Fruit fly (Drosophila melanogaster) whole organism, wandering third instar larva: ENCODE measurements around the gene CG16903.

Experiments
- CG32264 ChIP-seq: fragments of 200-800 bp; sonication (Bioruptor generic); optimal IDR thresholded peaks from 2 replicates; lab custom pipeline; 2016; ENCODE audit warnings: missing biosample characterization, missing genetic modification characterization
- CG9705 ChIP-seq: fragments of 200-800 bp; sonication (Bioruptor generic); optimal IDR thresholded peaks from 2 replicates; lab custom pipeline; 2018; ENCODE audit warnings: missing biosample characterization, mild to moderate bottlenecking, missing genetic modification characterization
- Dfd ChIP-seq: fragments of >200 bp; optimal IDR thresholded peaks from 2 replicates; lab custom pipeline; 2017; ENCODE audit warnings: missing biosample characterization, missing genetic modification characterization
- Dif ChIP-seq: fragments of 200-275, 200-300 bp; sonication (Bioruptor generic); optimal IDR thresholded peaks from 2 replicates; lab custom pipeline; 2018; ENCODE audit warnings: missing biosample characterization, missing genetic modification characterization; ENCODE audit not compliant: partially characterized antibody
- GATAd ChIP-seq: sonication (Bioruptor generic); optimal IDR thresholded peaks from 2 replicates; lab custom pipeline; 2016; ENCODE audit warnings: missing biosample characterization, missing genetic modification characterization
- HLH106 ChIP-seq: fragments of 200-800 bp; optimal IDR thresholded peaks from 3 replicates; lab custom pipeline; 2019; ENCODE audit warnings: missing biosample characterization, mild to moderate bottlenecking, missing genetic modification characterization, moderate library complexity
- Hnf4 ChIP-seq: fragments of 200-800 bp; sonication (Bioruptor generic); optimal IDR thresholded peaks from 2 replicates; lab custom pipeline; 2016; ENCODE audit warnings: missing biosample characterization, mild to moderate bottlenecking, missing genetic modification characterization
- Hr78 ChIP-seq: fragments of >200 bp; optimal IDR thresholded peaks from 2 replicates; lab custom pipeline; 2017; ENCODE audit warnings: missing biosample characterization, missing genetic modification characterization
- Hr83 ChIP-seq: fragments of 200-300 bp; sonication (Bioruptor generic); optimal IDR thresholded peaks from 2 replicates; lab custom pipeline; 2016; ENCODE audit warnings: missing biosample characterization, mild to moderate bottlenecking, missing genetic modification characterization, moderate library complexity; ENCODE audit not compliant: poor library complexity, severe bottlenecking
- Jra ChIP-seq: sonication (Bioruptor generic); optimal IDR thresholded peaks from 2 replicates; lab custom pipeline; 2016; ENCODE audit warnings: missing biosample characterization, missing genetic modification characterization
- Mio ChIP-seq: sonication (Bioruptor generic); optimal IDR thresholded peaks from 2 replicates; lab custom pipeline; 2016; ENCODE audit warnings: missing biosample characterization, missing genetic modification characterization
- Myc ChIP-seq: fragments of >200 bp; optimal IDR thresholded peaks from 2 replicates; lab custom pipeline; 2017
- N ChIP-seq: fragments of >200 bp; optimal IDR thresholded peaks from 2 replicates; lab custom pipeline; 2018; ENCODE audit warnings: missing biosample characterization, missing external identifiers, missing genetic modification characterization
- OdsH ChIP-seq: fragments of 200-800 bp; sonication (Bioruptor generic); optimal IDR thresholded peaks from 2 replicates; lab custom pipeline; 2016; ENCODE audit warnings: missing biosample characterization, mild to moderate bottlenecking, missing genetic modification characterization
- Rel ChIP-seq, 2 experiments: fragments of 200-800 bp; sonication (Bioruptor generic) in 1 of 2; optimal IDR thresholded peaks; 2 replicates in 1 of 2; 3 replicates in 1 of 2; lab custom pipeline; 2016 to 2019; ENCODE audit warnings: mild to moderate bottlenecking in 2 of 2, missing biosample characterization in 2 of 2, missing genetic modification characterization in 2 of 2, moderate library complexity in 1 of 2
- Sp1 ChIP-seq: fragments of 200-800 bp; sonication (Bioruptor generic); optimal IDR thresholded peaks from 3 replicates; lab custom pipeline; 2019; ENCODE audit warnings: missing biosample characterization, mild to moderate bottlenecking, missing genetic modification characterization, moderate library complexity
- Vsx2 ChIP-seq: fragments of 200-300, 225-300 bp; sonication (Bioruptor generic); optimal IDR thresholded peaks from 2 replicates; lab custom pipeline; 2018; ENCODE audit warnings: missing biosample characterization, missing genetic modification characterization; ENCODE audit not compliant: partially characterized antibody
- br ChIP-seq: fragments of 200-800 bp; sonication (Bioruptor generic); optimal IDR thresholded peaks from 2 replicates; lab custom pipeline; 2016; ENCODE audit warnings: missing biosample characterization, missing genetic modification characterization
- brk ChIP-seq: fragments of 200-800 bp; sonication (Bioruptor generic); optimal IDR thresholded peaks from 2 replicates; lab custom pipeline; 2016; ENCODE audit warnings: missing biosample characterization, mild to moderate bottlenecking, missing genetic modification characterization
- dl ChIP-seq, 2 experiments: fragments of 175-275, 200-275 bp in 1 of 2; fragments of 200-275 bp in 1 of 2; sonication (Bioruptor generic); optimal IDR thresholded peaks; lab custom pipeline; 2018; ENCODE audit warnings: mild to moderate bottlenecking in 2 of 2, missing biosample characterization in 2 of 2, missing genetic modification characterization in 2 of 2, moderate library complexity in 2 of 2; ENCODE audit not compliant: partially characterized antibody in 2 of 2, insufficient read depth in 1 of 2
- dmrt93B ChIP-seq: fragments of 200-800 bp; sonication (Bioruptor generic); optimal IDR thresholded peaks from 2 replicates; lab custom pipeline; 2018; ENCODE audit warnings: missing biosample characterization, mild to moderate bottlenecking, missing genetic modification characterization
- dsf ChIP-seq: sonication (Bioruptor generic); optimal IDR thresholded peaks from 2 replicates; lab custom pipeline; 2016; ENCODE audit warnings: missing biosample characterization, missing genetic modification characterization, borderline replicate concordance
- ey ChIP-seq: fragments of 200-800 bp; sonication (Bioruptor generic); optimal IDR thresholded peaks from 2 replicates; lab custom pipeline; 2016; ENCODE audit warnings: missing biosample characterization, missing genetic modification characterization
- foxo ChIP-seq, 2 experiments: fragments of 200-800 bp; sonication (Bioruptor generic); optimal IDR thresholded peaks; 2 replicates in 1 of 2; 3 replicates in 1 of 2; lab custom pipeline; 2016 to 2017; ENCODE audit warnings: missing biosample characterization in 2 of 2, missing genetic modification characterization in 2 of 2
- fru ChIP-seq: fragments of 200-800 bp; sonication (Bioruptor generic); optimal IDR thresholded peaks from 3 replicates; lab custom pipeline; 2016; ENCODE audit warnings: missing biosample characterization, mild to moderate bottlenecking, missing genetic modification characterization
- h ChIP-seq: fragments of 200-800 bp; sonication (Bioruptor generic); optimal IDR thresholded peaks from 3 replicates; lab custom pipeline; 2016; ENCODE audit warnings: missing biosample characterization, mild to moderate bottlenecking, missing genetic modification characterization
- jim ChIP-seq: fragments of 175-275, 200-325 bp; sonication (Bioruptor generic); optimal IDR thresholded peaks from 2 replicates; lab custom pipeline; 2016; ENCODE audit warnings: missing biosample characterization, mild to moderate bottlenecking, missing genetic modification characterization
- lola ChIP-seq: fragments of >200 bp; optimal IDR thresholded peaks from 2 replicates; lab custom pipeline; 2017; ENCODE audit warnings: missing biosample characterization, missing genetic modification characterization
- pan ChIP-seq: fragments of >200 bp; optimal IDR thresholded peaks from 2 replicates; lab custom pipeline; 2017
- psq ChIP-seq: fragments of 200-800 bp; sonication (Bioruptor generic); optimal IDR thresholded peaks from 3 replicates; lab custom pipeline; 2017; ENCODE audit warnings: missing biosample characterization, mild to moderate bottlenecking, missing genetic modification characterization, moderate library complexity
- rgr ChIP-seq: fragments of 200-800 bp; sonication (Bioruptor generic); optimal IDR thresholded peaks from 3 replicates; lab custom pipeline; 2016; ENCODE audit warnings: missing biosample characterization, mild to moderate bottlenecking, missing genetic modification characterization
- sv ChIP-seq: fragments of 200-800 bp; sonication (Bioruptor generic); optimal IDR thresholded peaks from 3 replicates; lab custom pipeline; 2016; ENCODE audit warnings: missing biosample characterization, missing genetic modification characterization
- tai ChIP-seq: sonication (Bioruptor generic); optimal IDR thresholded peaks from 2 replicates; lab custom pipeline; 2016; ENCODE audit warnings: missing biosample characterization, missing genetic modification characterization
- usp ChIP-seq: fragments of >200 bp; optimal IDR thresholded peaks from 2 replicates; lab custom pipeline; 2017; ENCODE audit warnings: missing biosample characterization, missing genetic modification characterization
- woc ChIP-seq: sonication (Bioruptor generic); optimal IDR thresholded peaks from 2 replicates; lab custom pipeline; 2016; ENCODE audit warnings: missing biosample characterization, mild to moderate bottlenecking, missing genetic modification characterization

The CG16903 gene

dm6 chrX:2071878-2072817 lies 8.1 kb downstream of the CG16903 start, which contains the start of gene Rtca:
Gene Rtca (plus strand): TSS chrX:2072413.
- TF ChIP-seq brk (GFP tag; lab: Kevin White, UChicago) (no peak), foxo (GFP tag; optimal IDR thresholded peaks at IDR 0.05; lab: Kevin White, UChicago) (peak; percentile 5 to 92), Rel (GFP tag; optimal IDR thresholded peaks at IDR 0.05; lab: Kevin White, UChicago) (peak; percentile 38), Rel (tag; optimal IDR thresholded peaks at IDR 0.05; lab: Kevin White, UChicago) (peak; percentile 54), Vsx2 (GFP tag; lab: Kevin White, UChicago) (no peak), Dif (GFP tag; lab: Kevin White, UChicago) (peak; percentile 79), ey (GFP tag; lab: Kevin White, UChicago) (peak; percentile 93), rgr (GFP tag; lab: Kevin White, UChicago) (peak; percentile 90), CG9705 (GFP tag; lab: Kevin White, UChicago) (peak; percentile 70), woc (GFP tag; lab: Kevin White, UChicago) (peak; percentile 96), Hr83 (GFP tag; lab: Kevin White, UChicago) (no peak), Sp1 (peak; percentile 84), sv (GFP tag; lab: Kevin White, UChicago) (peak; percentile 8), Dfd (GFP tag; lab: Kevin White, UChicago) (no peak), OdsH (GFP tag; lab: Kevin White, UChicago) (peak; percentile 87), N (GFP tag; lab: Kevin White, UChicago) (no peak), Mio (GFP tag; lab: Kevin White, UChicago) (peak; percentile 20), Jra (no peak), CG32264 (GFP tag; lab: Kevin White, UChicago) (peak; percentile 58), h (GFP tag; lab: Kevin White, UChicago) (peak; percentile 91), Hnf4 (GFP tag; lab: Kevin White, UChicago) (peak; percentile 83), fru (GFP tag; lab: Kevin White, UChicago) (peak; percentile 94), dsf (GFP tag; lab: Kevin White, UChicago) (no peak), psq (peak; percentile 81), HLH106 (peak; percentile 83), usp (GFP tag; lab: Kevin White, UChicago) (no peak), dmrt93B (peak; percentile 77), GATAd (no peak), br (peak; percentile 90), dl (GFP tag; optimal IDR thresholded peaks at IDR 0.05; lab: Kevin White, UChicago; ENCODE audit: insufficient read depth in 1 of 2, partially characterized antibody in 2 of 2) (peak; percentile 63 to 82)
- TF ChIP-seq, all 38 proteins: peak for 20

DNA sequence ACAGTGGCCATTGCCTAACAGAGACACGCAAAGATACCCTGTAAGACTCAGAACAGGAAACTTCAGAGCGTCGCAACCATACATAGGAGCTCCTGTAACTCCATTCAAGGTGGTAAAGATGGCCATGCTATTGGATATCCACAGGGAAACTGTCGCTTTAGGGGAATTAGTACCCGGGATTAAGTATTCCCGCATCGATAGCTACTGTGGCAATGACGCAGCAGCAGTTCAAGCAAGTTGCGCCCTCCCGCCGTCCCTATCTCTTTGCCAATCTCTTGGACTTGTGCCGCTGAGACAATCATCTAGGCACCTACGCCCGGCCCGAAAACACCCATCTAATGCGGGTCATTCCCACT lies 9.5 kb downstream of the CG16903 start:
- peak; percentile 60 for TF ChIP-seq br
- TF ChIP-seq OdsH (GFP tag; lab: Kevin White, UChicago) = peak; percentile 54
- peak; percentile 39 for TF ChIP-seq rgr (GFP tag; lab: Kevin White, UChicago)
- TF ChIP-seq sv (GFP tag; lab: Kevin White, UChicago) = no peak
- no peak for TF ChIP-seq Mio (GFP tag; lab: Kevin White, UChicago)
- TF ChIP-seq Vsx2 (GFP tag; lab: Kevin White, UChicago) = no peak
- peak; percentile 43 for TF ChIP-seq Jra
- TF ChIP-seq jim (GFP tag; lab: Kevin White, UChicago) = no peak
- peak in 1 of 2 experiments; percentile 74 for TF ChIP-seq foxo (GFP tag; optimal IDR thresholded peaks at IDR 0.05; lab: Kevin White, UChicago)
- TF ChIP-seq Hr78 (GFP tag; lab: Kevin White, UChicago) = no peak
- no peak for TF ChIP-seq dsf (GFP tag; lab: Kevin White, UChicago)
- no peak for TF ChIP-seq tai (GFP tag; lab: Kevin White, UChicago)
- no peak for TF ChIP-seq Hnf4 (GFP tag; lab: Kevin White, UChicago)
- peak; percentile 21 for TF ChIP-seq Sp1
- peak; percentile 54 for TF ChIP-seq psq
- TF ChIP-seq ey (GFP tag; lab: Kevin White, UChicago) = peak; percentile 61
- TF ChIP-seq Myc (lab: Kevin White, UChicago) = no peak
- TF ChIP-seq Hr83 (GFP tag; lab: Kevin White, UChicago) = no peak
- TF ChIP-seq N (GFP tag; lab: Kevin White, UChicago) = no peak
- TF ChIP-seq Rel (GFP tag; optimal IDR thresholded peaks at IDR 0.05; lab: Kevin White, UChicago) = no peak
- peak; percentile 59 for TF ChIP-seq Rel (tag; optimal IDR thresholded peaks at IDR 0.05; lab: Kevin White, UChicago)
- TF ChIP-seq fru (GFP tag; lab: Kevin White, UChicago) = peak; percentile 78
- TF ChIP-seq dmrt93B = peak; percentile 50
- TF ChIP-seq pan (lab: Kevin White, UChicago) = no peak
- no peak for TF ChIP-seq CG32264 (GFP tag; lab: Kevin White, UChicago)
- peak; percentile 78 for TF ChIP-seq h (GFP tag; lab: Kevin White, UChicago)
- no peak for TF ChIP-seq lola (GFP tag; lab: Kevin White, UChicago)
- no peak for TF ChIP-seq dl (GFP tag; optimal IDR thresholded peaks at IDR 0.05; lab: Kevin White, UChicago; ENCODE audit: insufficient read depth in 1 of 2, partially characterized antibody in 2 of 2)
- TF ChIP-seq GATAd = no peak
- TF ChIP-seq woc (GFP tag; lab: Kevin White, UChicago) = peak; percentile 36
- peak; percentile 73 for TF ChIP-seq HLH106
